Worm (Caenorhabditis elegans): Measurements from ENCODE around the gene dre-1.

The dre-1 gene

DNA sequence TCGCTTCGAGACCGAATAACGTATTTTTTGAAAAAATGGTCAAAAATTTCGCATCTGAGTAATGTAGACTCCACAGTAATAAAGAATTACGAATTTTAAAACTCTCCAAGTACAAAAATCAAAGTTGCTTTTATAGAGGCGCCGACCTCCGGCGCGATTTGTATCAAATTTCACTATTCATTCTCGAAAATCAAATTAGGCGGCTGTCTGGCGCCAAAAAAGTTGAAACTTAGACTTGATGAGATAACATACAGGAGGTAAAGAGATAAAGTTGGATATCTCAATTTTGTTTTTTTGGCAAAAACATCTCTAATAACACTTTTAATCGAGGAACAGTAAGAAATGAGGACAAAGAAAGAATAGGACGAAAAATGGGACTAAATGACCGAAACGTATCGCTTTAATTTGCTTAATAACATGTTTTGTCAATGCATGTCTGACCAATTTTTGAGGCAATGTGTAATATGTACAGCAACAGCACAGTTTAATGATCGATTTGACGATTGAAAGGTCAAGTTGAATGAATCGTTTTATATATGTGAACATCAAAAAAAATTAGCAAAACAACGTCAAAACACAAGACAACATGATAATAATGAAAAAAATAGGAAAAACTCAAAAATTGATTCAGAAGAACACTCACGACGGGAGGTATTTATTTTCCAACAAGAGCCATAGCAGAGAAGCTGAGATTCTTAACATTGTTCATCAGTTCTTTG lies 39.9 kb downstream of the dre-1 start:
- TF ChIP-seq C08G9.2 (tag; optimal IDR thresholded peaks at IDR 0.05) (no peak), nhr-11 (tag; optimal IDR thresholded peaks at IDR 0.05) (no peak), sox-2 (GFP tag; IDR thresholded peaks at IDR 0.05) (no peak), elt-2 (tag; optimal IDR thresholded peaks at IDR 0.05) (no peak), dve-1 (tag; optimal IDR thresholded peaks at IDR 0.05) (no peak), pqm-1 (tag; optimal IDR thresholded peaks at IDR 0.05) (no peak), fkh-10 (GFP tag; optimal IDR thresholded peaks at IDR 0.05) (no peak), pha-2 (tag; optimal IDR thresholded peaks at IDR 0.05) (no peak), ref-2 (tag; optimal IDR thresholded peaks at IDR 0.05) (no peak), ceh-48 (tag; optimal IDR thresholded peaks at IDR 0.05) (no peak), ceh-19 (GFP tag; optimal IDR thresholded peaks at IDR 0.05) (no peak), hlh-8 (tag; optimal IDR thresholded peaks at IDR 0.05) (no peak), pax-1 (tag; optimal IDR thresholded peaks at IDR 0.05) (no peak), dmd-4 (tag; optimal IDR thresholded peaks at IDR 0.05; ENCODE audit: borderline replicate concordance) (no peak), K02D7.2 (tag; optimal IDR thresholded peaks at IDR 0.05) (no peak), unc-86 (tag; optimal IDR thresholded peaks at IDR 0.05) (no peak)

DNA sequence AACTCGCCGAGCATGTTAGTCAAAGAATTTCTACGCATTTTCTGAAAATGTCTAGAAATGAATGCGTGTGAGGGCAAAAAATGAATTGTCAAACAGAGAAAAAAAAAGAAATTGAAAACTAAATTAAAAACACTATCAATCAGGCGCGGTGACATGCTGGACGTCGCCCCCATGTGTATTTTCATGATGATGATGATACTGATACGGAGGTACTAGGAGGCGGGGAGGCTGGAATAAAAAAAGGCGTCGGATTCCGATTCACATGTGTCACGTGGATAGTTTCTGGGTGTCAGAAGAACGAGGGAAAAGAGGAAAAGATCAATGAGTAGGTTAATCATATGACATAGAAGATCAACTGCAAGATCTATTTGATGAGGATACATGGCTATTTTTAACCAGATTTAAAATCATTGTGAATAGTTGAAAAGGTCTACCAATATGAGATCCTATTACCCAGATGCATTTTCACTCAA lies 40.9 kb downstream of the dre-1 start, which contains the start of gene W01A11.7:
W01A11.7 (minus strand) TSS at position 51 of the 473 bp plus-strand sequence.
- no peak for TF ChIP-seq ceh-14 (tag; optimal IDR thresholded peaks at IDR 0.05)
- no peak for TF ChIP-seq C38D4.7 (GFP tag; optimal IDR thresholded peaks at IDR 0.05)
- no peak for TF ChIP-seq che-1 (tag; optimal IDR thresholded peaks at IDR 0.05)
- no peak for TF ChIP-seq ceh-9 (tag; optimal IDR thresholded peaks at IDR 0.05)
- TF ChIP-seq npax-4 (tag; optimal IDR thresholded peaks at IDR 0.05): no peak
- no peak for TF ChIP-seq hlh-15 (tag; optimal IDR thresholded peaks at IDR 0.05)
- no peak for TF ChIP-seq sox-4 (tag; optimal IDR thresholded peaks at IDR 0.05)
- no peak for TF ChIP-seq unc-3 (GFP tag; conservative IDR thresholded peaks at IDR 0.05)
- no peak for TF ChIP-seq unc-3 (tag; optimal IDR thresholded peaks at IDR 0.05)
- no peak for TF ChIP-seq ama-1 (optimal IDR thresholded peaks at IDR 0.05)
- no peak for TF ChIP-seq odd-2 (tag; optimal IDR thresholded peaks at IDR 0.05)
- TF ChIP-seq ceh-31 (tag; optimal IDR thresholded peaks at IDR 0.05): no peak
- TF ChIP-seq ttx-3 (tag; optimal IDR thresholded peaks at IDR 0.05): no peak
- no peak for TF ChIP-seq ceh-2 (tag; optimal IDR thresholded peaks at IDR 0.05)
- no peak for TF ChIP-seq unc-55 (GFP tag; optimal IDR thresholded peaks at IDR 0.05)

DNA sequence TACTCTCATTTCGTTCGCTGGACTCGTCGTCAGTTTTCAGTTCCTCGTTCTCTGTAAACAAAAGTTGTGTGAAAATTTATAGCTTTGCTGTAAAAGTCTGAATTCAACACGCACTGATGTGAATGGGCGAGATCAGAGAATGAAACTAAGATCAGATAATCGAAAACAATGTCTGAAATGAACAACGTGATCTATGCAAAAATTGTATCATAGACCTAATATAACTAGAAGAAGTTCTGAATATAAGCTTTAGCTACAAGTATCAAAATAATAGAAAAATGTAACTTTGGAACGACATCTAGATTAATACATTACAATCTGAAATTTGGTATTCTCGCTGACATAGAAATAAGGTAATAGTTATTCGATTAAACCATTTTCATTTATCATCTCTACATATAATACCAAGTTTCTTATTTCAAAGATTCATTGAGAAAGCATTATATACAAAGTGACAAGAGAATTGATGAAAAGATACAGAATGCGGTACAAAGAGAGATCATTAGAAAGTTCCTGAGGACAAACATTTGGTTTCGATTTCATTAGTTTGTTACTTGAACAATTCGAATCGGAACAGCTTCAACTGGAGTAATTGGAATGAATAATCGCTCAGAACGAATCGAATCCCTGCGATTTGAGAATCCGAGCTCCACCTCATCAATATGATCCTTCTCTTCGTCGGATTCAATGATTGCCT lies 42.0 kb downstream of the dre-1 start, which contains the start of gene moc-2:
moc-2 (minus strand) TSS at position 51 of the 697 bp plus-strand sequence.
- TF ChIP-seq hlh-8 (tag; optimal IDR thresholded peaks at IDR 0.05) (no peak), nfya-1 (tag; optimal IDR thresholded peaks at IDR 0.05) (no peak), unc-55 (GFP tag; optimal IDR thresholded peaks at IDR 0.05) (no peak), odd-2 (tag; optimal IDR thresholded peaks at IDR 0.05) (no peak)

DNA sequence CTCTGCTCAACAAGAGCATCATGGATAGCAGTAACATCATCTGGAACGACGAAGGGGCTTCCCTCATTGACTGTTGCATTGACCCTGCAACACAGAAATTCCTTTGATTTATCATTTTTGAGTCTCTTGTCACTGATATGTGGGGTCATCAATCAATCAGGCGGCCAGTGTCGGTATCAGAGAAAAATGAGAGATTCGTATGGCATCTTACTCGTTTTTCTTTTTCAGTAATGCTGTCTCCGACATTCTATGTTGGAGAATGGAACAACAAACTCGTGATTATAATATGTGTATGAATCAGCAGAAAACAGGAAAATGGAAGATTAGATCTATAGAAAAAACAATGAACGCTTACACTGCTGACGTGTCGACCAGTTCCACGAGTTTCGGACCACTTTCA lies 43.1 kb downstream of the dre-1 start:
- TF ChIP-seq ceh-24 (tag; optimal IDR thresholded peaks at IDR 0.05) (no peak), ceh-30 (tag; optimal IDR thresholded peaks at IDR 0.05) (no peak), ceh-45 (GFP tag; IDR thresholded peaks at IDR 0.05) (no peak), unc-86 (tag; optimal IDR thresholded peaks at IDR 0.05) (no peak), fkh-6 (tag; optimal IDR thresholded peaks at IDR 0.05) (no peak), gmeb-2 (tag; optimal IDR thresholded peaks at IDR 0.05) (no peak), unc-55 (GFP tag; optimal IDR thresholded peaks at IDR 0.05) (peak; percentile 59)
